Fruit fly (Drosophila melanogaster): ENCODE results near the gene CG14567.

- TF ChIP-seq cic (GFP tag; optimal IDR thresholded peaks at IDR 0.05) (no peak), cnc (optimal IDR thresholded peaks at IDR 0.05) (no peak), CG7045 (GFP tag; optimal IDR thresholded peaks at IDR 0.05) (no peak), CG14711 (tag; optimal IDR thresholded peaks at IDR 0.05) (no peak), CG5204 (GFP tag; optimal IDR thresholded peaks at IDR 0.05) (no peak), toe (GFP tag; optimal IDR thresholded peaks at IDR 0.05) (no peak), CG11617 (GFP tag; optimal IDR thresholded peaks at IDR 0.05) (no peak)
Measured at dm6 chr3L:21765931-21766330, 27.7 kb upstream of the CG14567 start.
